Worm (Caenorhabditis elegans): ENCODE measurements around the gene tbg-1.

DNA sequence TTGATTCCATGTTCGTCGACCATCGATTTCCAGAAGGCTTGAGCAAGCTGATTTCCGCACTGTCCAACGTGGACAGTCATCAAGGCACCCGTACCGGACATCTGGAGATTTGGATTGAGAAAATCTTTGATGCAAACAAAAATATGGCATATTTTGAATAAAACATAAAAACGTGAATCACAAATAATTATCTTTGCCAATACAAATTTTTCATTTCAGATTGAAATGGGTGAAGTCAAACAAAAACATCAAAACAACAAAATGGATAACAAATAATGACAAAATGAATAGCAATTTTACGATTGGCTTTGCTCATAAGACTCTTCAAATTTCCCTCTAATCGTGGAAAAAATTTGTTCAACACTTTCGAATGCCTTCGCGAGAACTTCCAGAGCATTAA lies at the start of gene tbg-1:
- TF ChIP-seq W03F9.2 (tag; optimal IDR thresholded peaks at IDR 0.05) (no peak), dao-5 (tag; optimal IDR thresholded peaks at IDR 0.05) (no peak)
